Fruit fly (Drosophila melanogaster): ENCODE data around the gene Ir10a.

Ir10a gene

DNA sequence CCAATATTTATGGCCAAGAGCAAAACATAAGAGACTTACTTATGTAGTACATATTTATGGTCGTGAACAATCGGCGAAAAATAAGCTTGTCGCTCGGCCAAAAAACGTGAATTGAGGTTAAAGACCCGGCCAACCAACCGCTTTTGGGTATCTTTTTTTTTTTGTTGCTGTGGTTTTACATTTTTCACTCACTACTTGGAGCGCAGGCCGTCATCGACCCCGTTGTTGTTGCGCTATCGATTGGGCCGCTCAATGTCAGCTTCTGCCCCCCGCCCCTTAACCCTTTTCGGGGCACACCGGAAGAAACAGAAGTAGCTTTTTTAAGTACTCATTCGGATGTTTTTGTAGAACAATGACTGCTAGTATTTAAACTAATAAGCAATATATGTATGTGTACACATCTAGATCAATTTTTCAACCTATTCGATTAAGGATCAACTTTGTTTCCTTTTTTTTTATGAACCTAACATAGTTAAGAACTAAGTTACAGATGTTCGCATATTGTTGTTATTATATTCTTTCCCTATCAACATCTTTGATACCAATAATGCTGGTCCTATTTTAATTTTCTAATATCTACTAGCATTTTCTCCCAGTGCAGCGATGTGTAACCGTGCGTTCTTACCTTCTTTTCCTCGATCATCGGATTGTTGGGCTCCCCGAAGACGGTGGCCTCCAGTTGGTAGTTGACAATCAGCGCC, 27.2 kb upstream of the Ir10a start:
- no peak for TF ChIP-seq CTCF (optimal IDR thresholded peaks at IDR 0.05)
- no peak for TF ChIP-seq CG8478 (optimal IDR thresholded peaks at IDR 0.05)

DNA sequence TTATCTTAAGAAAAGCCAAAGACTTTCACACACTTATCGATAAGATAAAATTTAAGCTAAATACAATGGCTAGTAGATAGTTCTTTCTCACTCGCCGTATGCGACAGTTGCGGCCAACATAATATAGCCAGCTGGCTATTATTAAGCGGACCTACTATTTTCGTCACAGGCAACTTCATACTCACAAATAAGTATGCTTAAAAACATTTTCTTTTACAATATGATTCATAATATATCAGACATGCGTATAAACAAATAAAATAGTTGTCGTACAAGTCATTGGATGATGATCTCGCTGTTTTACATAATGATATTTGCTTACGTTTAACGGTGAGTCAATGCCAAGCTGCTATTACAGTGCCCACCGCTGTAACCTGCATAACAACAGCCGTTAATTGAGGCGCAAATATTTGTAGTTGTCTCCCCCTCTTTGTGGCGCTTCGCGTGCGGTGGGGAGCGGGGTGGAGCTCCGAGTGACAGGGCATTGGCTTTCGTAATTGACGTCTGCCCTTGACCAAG, 15.3 kb upstream of the Ir10a start:
- TF ChIP-seq CTCF (optimal IDR thresholded peaks at IDR 0.05) (no peak), CG8478 (optimal IDR thresholded peaks at IDR 0.05) (no peak)

DNA sequence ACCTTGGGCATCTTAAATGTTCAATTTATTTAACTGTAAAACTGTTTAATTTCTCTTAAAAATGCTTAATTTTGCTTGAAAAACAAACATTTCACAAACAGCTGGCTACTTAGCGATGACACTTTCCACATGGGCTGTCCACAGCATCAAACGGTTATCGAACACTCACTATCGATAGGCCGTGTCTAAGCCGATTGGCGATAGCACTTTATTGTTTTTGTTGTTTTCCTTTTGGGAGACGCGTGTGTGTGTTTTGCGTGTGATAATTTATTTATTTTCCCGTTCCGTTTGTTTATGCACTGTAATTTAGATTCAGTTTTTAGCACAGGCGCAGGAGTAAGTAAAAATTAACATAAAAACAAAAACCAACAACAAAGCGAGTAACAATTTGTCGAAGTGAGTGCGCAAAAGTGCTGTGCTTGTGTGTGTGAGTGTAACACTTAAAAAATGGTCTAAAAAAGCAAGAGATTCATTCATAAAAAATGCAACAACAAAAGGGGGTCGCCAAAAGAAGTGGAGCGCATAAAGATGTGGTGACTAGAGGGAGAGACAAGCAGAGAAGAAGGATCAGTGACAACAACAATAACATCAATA, 14.3 kb upstream of the Ir10a start, which contains the start of gene Gapvd1:
TSS of gene Gapvd1 (plus strand) at position 211 of the 594 bp plus-strand sequence.
- TF ChIP-seq CTCF (optimal IDR thresholded peaks at IDR 0.05) (peak in 1 of 2 experiments; percentile 6), CG8478 (optimal IDR thresholded peaks at IDR 0.05) (no peak)

DNA sequence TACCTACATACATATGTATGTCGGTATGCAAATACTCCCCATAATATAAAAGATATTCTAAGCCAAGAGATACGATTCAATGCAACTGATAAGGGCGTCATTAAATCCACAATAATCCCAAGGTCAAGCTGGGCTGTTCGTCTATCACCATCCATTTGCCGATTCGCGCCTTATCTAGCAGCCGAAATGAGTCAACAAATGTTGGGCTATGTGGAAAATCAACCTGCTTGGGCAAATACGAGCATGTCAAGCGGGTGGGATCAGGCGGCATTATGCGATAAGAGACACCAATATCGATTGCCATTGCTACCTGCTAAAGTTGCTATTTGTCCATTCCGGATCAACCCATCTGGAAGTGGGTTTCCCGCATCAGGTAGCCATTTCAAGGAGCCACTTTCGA, 11.7 kb upstream of the Ir10a start:
- TF ChIP-seq CG8478 (optimal IDR thresholded peaks at IDR 0.05) (no peak), CTCF (optimal IDR thresholded peaks at IDR 0.05) (no peak)

DNA sequence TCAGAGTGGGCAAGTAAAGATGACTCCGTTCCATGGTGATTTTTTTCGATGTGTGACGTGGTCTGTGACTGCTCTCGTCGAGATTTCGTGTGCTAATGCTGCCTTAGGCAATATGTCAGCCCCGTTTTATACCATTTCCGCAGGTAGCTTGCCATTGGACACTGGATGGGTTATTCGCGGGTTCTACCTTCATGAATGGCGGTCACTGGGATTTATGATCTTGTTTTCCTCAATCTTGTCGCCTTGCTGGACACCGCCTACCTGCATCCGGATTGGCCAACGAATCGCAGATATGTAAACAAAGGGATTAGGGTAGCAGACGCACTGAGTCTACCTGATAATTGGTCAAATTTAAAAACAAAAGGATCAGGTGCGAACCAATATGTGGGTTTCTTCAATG, 11.2 kb upstream of the Ir10a start, which contains the start of gene sisA:
TSS of gene sisA (minus strand) at position 101 of the 400 bp plus-strand sequence.
- TF ChIP-seq CG8478 (optimal IDR thresholded peaks at IDR 0.05) (no peak), CTCF (optimal IDR thresholded peaks at IDR 0.05) (no peak)

DNA sequence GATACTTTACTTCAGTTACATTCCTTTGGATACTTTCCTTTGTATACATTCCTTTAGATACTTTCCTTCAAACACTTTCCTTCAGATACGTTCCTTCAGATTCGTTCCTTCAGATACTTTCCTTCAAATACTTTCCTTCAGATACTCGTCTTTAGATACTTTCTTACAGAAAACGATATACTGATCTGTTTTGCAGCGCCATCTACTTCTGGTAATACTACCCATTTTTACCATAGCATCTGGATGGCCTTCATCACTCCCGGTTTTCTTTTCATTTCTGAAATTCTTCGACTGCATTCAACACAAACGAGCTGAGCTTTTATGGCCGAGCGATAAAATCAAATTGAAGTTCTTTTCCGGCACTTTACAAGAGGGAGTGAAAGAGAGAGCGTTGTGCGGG, 8.9 kb upstream of the Ir10a start:
- TF ChIP-seq CG8478 (optimal IDR thresholded peaks at IDR 0.05) (no peak), CTCF (optimal IDR thresholded peaks at IDR 0.05) (peak; percentile 80)

DNA sequence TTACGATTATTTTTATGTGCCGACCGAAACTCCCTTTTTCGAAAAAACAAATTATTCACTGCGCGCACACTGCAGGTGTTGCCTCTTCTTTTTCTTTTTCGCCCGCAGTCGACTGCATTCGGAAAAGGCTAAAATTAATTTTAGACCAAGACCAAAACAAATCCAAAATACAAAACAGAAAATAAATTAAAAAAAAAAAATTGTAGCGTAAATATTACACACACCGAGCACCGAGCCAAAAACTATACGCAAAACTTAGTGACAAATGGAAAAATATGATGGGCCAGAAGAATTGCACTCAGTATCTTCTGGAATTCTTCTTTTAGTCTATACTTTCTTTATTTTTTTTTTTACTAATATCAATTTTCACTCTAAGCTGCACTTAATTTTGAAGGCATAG, 8.3 kb downstream of the Ir10a start, which contains the start of gene CG44422:
TSS of gene CG44422 (minus strand) at position 101 of the 400 bp plus-strand sequence.
- TF ChIP-seq CTCF (optimal IDR thresholded peaks at IDR 0.05) (no peak), CG8478 (optimal IDR thresholded peaks at IDR 0.05) (no peak)

DNA sequence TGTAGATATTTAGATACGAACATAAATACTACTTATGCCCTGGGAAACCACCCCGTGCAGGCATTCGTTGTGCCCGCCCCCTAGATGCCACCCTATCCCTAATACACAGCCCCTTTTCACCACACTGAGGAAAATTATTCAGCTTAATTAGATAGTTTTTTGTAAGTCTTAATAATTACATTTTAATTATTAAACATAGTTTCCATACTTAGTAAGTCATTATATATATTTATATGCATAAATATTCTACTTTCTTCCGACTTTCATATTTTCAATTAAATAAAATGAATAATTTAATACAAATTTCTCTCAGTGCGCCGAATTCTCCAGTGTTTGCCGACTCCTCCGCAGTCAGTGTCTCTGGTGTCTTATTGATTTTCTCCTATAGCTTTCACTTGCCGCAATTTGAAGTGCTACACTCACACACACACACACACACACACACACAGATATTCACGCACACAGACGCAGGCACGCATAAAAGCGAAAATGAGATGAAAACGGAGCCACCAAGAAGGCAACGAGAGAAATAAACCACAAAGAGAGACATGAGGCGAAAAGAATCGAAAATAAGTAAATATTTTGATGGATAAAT, 15.5 kb downstream of the Ir10a start:
- TF ChIP-seq CG8478 (optimal IDR thresholded peaks at IDR 0.05) (no peak), CTCF (optimal IDR thresholded peaks at IDR 0.05) (no peak)

DNA sequence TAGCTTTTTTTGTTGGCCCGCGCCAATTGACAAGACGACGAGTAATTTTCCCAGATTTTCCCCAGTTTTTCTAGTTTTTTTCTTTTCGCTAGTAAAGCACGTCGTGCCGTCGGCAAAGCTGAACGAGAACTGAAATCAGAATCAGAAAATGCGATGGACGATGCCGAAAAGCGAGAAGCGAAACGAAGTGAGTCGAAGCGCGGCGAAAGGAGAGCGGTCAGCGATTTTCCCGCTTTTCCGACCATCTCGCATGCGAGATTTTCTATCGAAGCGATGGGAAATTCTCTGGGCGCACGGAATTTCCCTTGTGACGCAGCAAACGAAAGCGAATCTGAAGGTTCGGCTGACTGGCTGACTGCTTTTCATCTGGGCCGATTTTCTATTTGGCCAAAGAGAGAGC, 17.4 kb downstream of the Ir10a start:
- TF ChIP-seq CTCF (optimal IDR thresholded peaks at IDR 0.05) = no peak
- TF ChIP-seq CG8478 (optimal IDR thresholded peaks at IDR 0.05) = no peak

DNA sequence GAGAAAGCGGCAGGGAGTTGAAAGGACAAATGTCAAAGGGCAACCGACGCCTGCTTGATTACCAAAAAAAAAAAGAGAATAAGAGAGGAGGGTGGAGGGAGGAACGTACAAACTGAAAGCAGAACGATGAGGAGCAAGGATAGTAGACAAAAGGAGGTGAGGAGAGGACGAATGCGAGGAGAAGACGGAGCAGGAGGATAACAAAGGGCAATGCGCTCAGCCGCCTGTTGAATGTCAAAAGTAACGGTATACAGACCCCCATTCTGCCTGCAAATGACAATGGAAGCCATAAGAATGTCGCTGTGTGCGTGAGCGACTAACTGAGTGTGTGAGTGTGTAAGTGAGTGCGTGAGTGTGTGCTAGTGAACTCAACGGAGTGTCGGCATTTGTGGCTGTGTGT, 26.0 kb downstream of the Ir10a start:
- TF ChIP-seq CTCF (optimal IDR thresholded peaks at IDR 0.05) = no peak
- TF ChIP-seq CG8478 (optimal IDR thresholded peaks at IDR 0.05) = no peak

DNA sequence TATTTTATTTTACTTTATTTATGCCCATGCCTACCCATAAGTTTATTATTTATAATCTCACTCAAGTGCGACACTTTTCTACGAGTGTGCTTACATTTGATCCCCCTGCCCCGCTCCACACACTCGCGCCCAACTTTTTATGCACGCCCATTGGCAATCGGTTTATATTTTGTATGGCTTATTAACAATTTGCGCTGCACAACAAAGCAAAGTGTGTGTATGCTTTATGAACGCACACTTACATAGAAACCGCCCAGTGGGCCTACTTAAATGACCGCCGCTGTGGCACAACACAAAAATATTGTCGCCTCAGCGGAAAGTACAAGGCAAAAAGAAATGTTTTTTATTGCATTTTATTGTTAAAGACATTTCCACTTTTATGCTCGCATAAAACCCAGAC, 27.4 kb downstream of the Ir10a start:
- no peak for TF ChIP-seq CTCF (optimal IDR thresholded peaks at IDR 0.05)
- no peak for TF ChIP-seq CG8478 (optimal IDR thresholded peaks at IDR 0.05)

All from S2 (cell line).